Worm (Caenorhabditis elegans): ENCODE measurements around the gene spp-19.

The spp-19 gene

ce11 chrV:6538323-6538722 lies 23.2 kb downstream of the spp-19 start (continued):
- TF ChIP-seq saeg-2 (GFP tag; IDR thresholded peaks at IDR 0.05) (no peak), lin-15B (tag; optimal IDR thresholded peaks at IDR 0.05) (no peak), vab-7 (GFP tag; IDR thresholded peaks at IDR 0.05) (no peak), rbr-2 (tag; optimal IDR thresholded peaks at IDR 0.05) (peak; percentile 51), egl-27 (tag; optimal IDR thresholded peaks at IDR 0.05) (no peak), ama-1 (optimal IDR thresholded peaks at IDR 0.05) (no peak), Y5F2A.4 (GFP tag; optimal IDR thresholded peaks at IDR 0.05) (no peak)

ce11 chrV:6533030-6533429 lies 28.5 kb downstream of the spp-19 start, which contains the start of gene hpo-26:
hpo-26 (minus strand) TSS chrV:6533060.
- TF ChIP-seq egl-43 (GFP tag; IDR thresholded peaks at IDR 0.05) (0 out of 2 replicates have a peak, but pooled peaks have one; percentile 4), dmd-9 (GFP tag; IDR thresholded peaks at IDR 0.05) (no peak), unc-39 (tag; optimal IDR thresholded peaks at IDR 0.05) (no peak), php-3 (GFP tag; IDR thresholded peaks at IDR 0.05) (no peak), ceh-28 (tag; optimal IDR thresholded peaks at IDR 0.05) (no peak), nhr-11 (tag; optimal IDR thresholded peaks at IDR 0.05) (no peak), daf-8 (GFP tag; IDR thresholded peaks at IDR 0.05) (no peak), aly-2 (tag; optimal IDR thresholded peaks at IDR 0.05) (no peak), ztf-7 (tag; optimal IDR thresholded peaks at IDR 0.05) (no peak), nhr-41 (GFP tag; IDR thresholded peaks at IDR 0.05) (no peak), ceh-82 (tag; optimal IDR thresholded peaks at IDR 0.05) (no peak), nhr-42 (GFP tag; IDR thresholded peaks at IDR 0.05) (no peak), F26F4.8 (GFP tag; conservative IDR thresholded peaks at IDR 0.05) (no peak), daf-16 (GFP tag; optimal IDR thresholded peaks at IDR 0.05) (no peak), daf-16 (tag; optimal IDR thresholded peaks at IDR 0.05) (peak; percentile 75), daf-19 (GFP tag; conservative IDR thresholded peaks at IDR 0.05) (no peak), pha-4 (GFP tag; IDR thresholded peaks at IDR 0.05) (no peak), pha-4 (tag; optimal IDR thresholded peaks at IDR 0.05) (no peak), set-16 (GFP tag; IDR thresholded peaks at IDR 0.05) (no peak), nhr-237 (tag; optimal IDR thresholded peaks at IDR 0.05) (no peak), mes-2 (tag; optimal IDR thresholded peaks at IDR 0.05; ENCODE audit: poor library complexity, severe bottlenecking) (peak; percentile 5)

- no peak for TF ChIP-seq T26A8.4 (GFP tag; IDR thresholded peaks at IDR 0.05)
- TF ChIP-seq F26F4.8 (GFP tag; conservative IDR thresholded peaks at IDR 0.05): no peak
- no peak for TF ChIP-seq nhr-6 (tag; optimal IDR thresholded peaks at IDR 0.05)
- no peak for TF ChIP-seq rbr-2 (tag; optimal IDR thresholded peaks at IDR 0.05)
- TF ChIP-seq tag-97 (GFP tag; IDR thresholded peaks at IDR 0.05): no peak
- no peak for TF ChIP-seq ceh-82 (tag; optimal IDR thresholded peaks at IDR 0.05)
- no peak for TF ChIP-seq R02D3.7 (tag; optimal IDR thresholded peaks at IDR 0.05)
- no peak for TF ChIP-seq nhr-25 (tag; optimal IDR thresholded peaks at IDR 0.05; ENCODE audit: borderline replicate concordance, insufficient read depth)
- no peak for TF ChIP-seq nhr-10 (tag; optimal IDR thresholded peaks at IDR 0.05)
- no peak for TF ChIP-seq F49E8.2 (tag; optimal IDR thresholded peaks at IDR 0.05; ENCODE audit: borderline replicate concordance)
- TF ChIP-seq nhr-76 (tag; optimal IDR thresholded peaks at IDR 0.05): no peak
- TF ChIP-seq mxl-3 (GFP tag; optimal IDR thresholded peaks at IDR 0.05): peak; percentile 52
- TF ChIP-seq mes-2 (tag; optimal IDR thresholded peaks at IDR 0.05; ENCODE audit: poor library complexity, severe bottlenecking): no peak
- TF ChIP-seq unc-62 (GFP tag; optimal IDR thresholded peaks at IDR 0.05 in 1 of 2): no peak
- TF ChIP-seq unc-62 (tag; optimal IDR thresholded peaks at IDR 0.05): no peak
- no peak for TF ChIP-seq sdz-12 (GFP tag; optimal IDR thresholded peaks at IDR 0.05)
- no peak for TF ChIP-seq vab-7 (GFP tag; IDR thresholded peaks at IDR 0.05)
- TF ChIP-seq snpc-4 (tag; optimal IDR thresholded peaks at IDR 0.05): no peak
- TF ChIP-seq nhr-48 (tag; optimal IDR thresholded peaks at IDR 0.05): no peak
- no peak for TF ChIP-seq lim-7 (GFP tag; IDR thresholded peaks at IDR 0.05)
- TF ChIP-seq ZK337.2 (GFP tag; IDR thresholded peaks at IDR 0.05): no peak
- TF ChIP-seq aly-2 (tag; optimal IDR thresholded peaks at IDR 0.05): no peak
- no peak for TF ChIP-seq mep-1 (tag; optimal IDR thresholded peaks at IDR 0.05)
- TF ChIP-seq lin-38 (GFP tag; IDR thresholded peaks at IDR 0.05): no peak
- TF ChIP-seq lin-29 (GFP tag; IDR thresholded peaks at IDR 0.05): no peak
- TF ChIP-seq madf-9 (GFP tag; conservative IDR thresholded peaks at IDR 0.05): no peak
- TF ChIP-seq lir-3 (tag; optimal IDR thresholded peaks at IDR 0.05): no peak
- no peak for TF ChIP-seq snpc-1.2 (GFP tag; IDR thresholded peaks at IDR 0.05)
- no peak for TF ChIP-seq ceh-44 (GFP tag; IDR thresholded peaks at IDR 0.05)
- no peak for TF ChIP-seq egl-27 (tag; optimal IDR thresholded peaks at IDR 0.05)
These were observed 36.7 kb downstream of the spp-19 start, which contains the start of gene acs-1 for ce11 chrV:6524757-6525156. acs-1 (plus strand) TSS chrV:6524989.

Measured in whole organism, L4 larva.